Worm (Caenorhabditis elegans) whole organism, L4/young adult: ENCODE measurements around the gene ttr-44.

Experiments
- W03F9.2 ChIP-seq: fragments of 150-350 bp; optimal IDR thresholded peaks from 2 replicates; lab custom pipeline; 2014; ENCODE audit warnings: missing biosample characterization, missing genetic modification characterization
- dao-5 ChIP-seq: sonication (generic microtip); optimal IDR thresholded peaks from 2 replicates; lab custom pipeline; 2016; ENCODE audit warnings: missing genotype, missing genetic modification characterization, moderate library complexity, missing compliant biosample characterization
- him-1 ChIP-seq: sonication (generic microtip); optimal IDR thresholded peaks from 2 replicates; lab custom pipeline; 2016; ENCODE audit warnings: missing genotype, missing genetic modification reagents, missing genetic modification characterization, missing compliant biosample characterization

Gene ttr-44

DNA sequence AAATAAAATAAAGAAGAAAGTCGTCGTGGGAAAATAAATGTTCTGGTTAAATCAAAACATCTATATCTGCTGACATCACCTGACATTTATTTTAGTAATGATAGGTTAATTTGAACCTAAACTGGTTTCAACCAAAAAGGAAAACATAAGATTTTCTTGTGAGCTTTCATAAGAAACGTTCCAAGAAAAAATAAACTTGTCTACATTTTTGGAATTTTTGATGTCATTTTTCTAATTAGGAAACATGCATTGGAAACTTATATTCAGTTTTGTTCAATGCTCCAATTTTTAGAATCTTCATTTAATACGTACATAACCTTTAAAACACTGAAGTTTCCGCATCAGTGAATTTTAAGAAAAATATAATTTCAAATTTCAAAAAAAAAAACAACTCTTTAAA lies 44.8 kb downstream of the ttr-44 start:
- TF ChIP-seq him-1 (tag; lab: Kevin White, UChicago) (no peak), dao-5 (tag; lab: Kevin White, UChicago) (no peak)

DNA sequence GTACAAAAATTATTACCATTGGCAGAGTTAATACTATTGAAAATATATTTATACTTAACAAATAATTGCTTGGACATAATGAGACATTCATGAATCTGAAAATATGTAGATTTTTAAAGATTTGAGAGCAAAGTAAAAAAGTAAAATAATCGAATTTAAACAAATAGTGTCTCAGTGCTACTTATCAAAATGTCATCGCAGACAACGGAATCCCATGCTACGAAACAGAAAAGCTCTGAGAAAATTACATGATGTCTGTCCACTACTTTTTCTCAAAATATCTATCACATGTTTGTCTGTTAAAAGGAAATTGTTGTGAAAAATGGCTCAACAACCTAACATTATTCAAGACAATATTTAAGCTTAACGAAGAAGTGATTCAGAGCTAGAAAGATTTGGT lies 46.2 kb downstream of the ttr-44 start, which contains the start of gene T10G3.4:
Gene T10G3.4, minus strand, starts transcription at position 101 of the 400 bp plus-strand sequence.
- no peak for TF ChIP-seq dao-5 (tag; lab: Kevin White, UChicago)
- no peak for TF ChIP-seq W03F9.2 (tag; lab: Kevin White, UChicago)
- TF ChIP-seq him-1 (tag; lab: Kevin White, UChicago), result no peak

DNA sequence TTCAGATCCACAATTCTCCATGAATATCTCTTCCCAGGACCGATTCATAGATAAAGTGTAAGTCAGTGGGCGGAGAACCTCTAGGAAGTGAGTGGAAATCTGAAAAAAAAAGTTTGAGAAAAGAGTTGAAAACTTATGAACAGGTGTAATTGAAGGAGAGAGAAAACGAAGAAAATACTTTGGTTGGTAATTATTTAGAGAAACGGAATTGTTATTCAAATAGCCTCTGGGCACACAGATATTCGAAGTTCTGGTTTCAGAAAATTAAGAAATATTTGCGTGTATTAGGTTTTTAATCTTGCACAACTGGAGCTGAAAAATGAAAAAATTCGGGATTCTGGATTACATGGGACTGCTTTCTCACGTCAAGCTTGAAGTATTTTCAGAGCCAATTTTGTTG lies 50.8 kb downstream of the ttr-44 start, which contains the start of gene T10G3.2:
Gene T10G3.2, minus strand, starts transcription at position 101 of the 400 bp plus-strand sequence.
- TF ChIP-seq dao-5 (tag; lab: Kevin White, UChicago) (no peak), W03F9.2 (tag; lab: Kevin White, UChicago) (no peak), him-1 (tag; lab: Kevin White, UChicago) (no peak)
